Fruit fly (Drosophila melanogaster) whole organism, embryonic: ENCODE measurements around the gene Nepl21.

ENCODE experiments used
- Ada2b ChIP-seq: fragments of 200-800 bp; sonication (Bioruptor generic); IDR thresholded peaks from 2 replicates; pipeline ENCODE4 v1.3.6; 2022; ENCODE audit warnings: missing biosample characterization, missing genetic modification characterization
- Atf-2 ChIP-seq: fragments of 200-800 bp; sonication (Bioruptor generic); optimal IDR thresholded peaks from 2 replicates; lab custom pipeline; 2016; ENCODE audit warnings: missing biosample characterization, missing genetic modification characterization
- CG11723 ChIP-seq: fragments of 200-800 bp; sonication (Bioruptor generic); optimal IDR thresholded peaks from 2 replicates; lab custom pipeline; 2017; ENCODE audit warnings: missing biosample characterization, mild to moderate bottlenecking, missing genetic modification characterization
- CG1233 ChIP-seq: fragments of 200-800 bp; sonication (Bioruptor generic); optimal IDR thresholded peaks from 4 replicates; lab custom pipeline; 2018; ENCODE audit warnings: missing biosample characterization, mild to moderate bottlenecking, missing genetic modification characterization
- CG12744 ChIP-seq: fragments of 200-800 bp; sonication (Bioruptor generic); optimal IDR thresholded peaks from 2 replicates; lab custom pipeline; 2016; ENCODE audit warnings: missing biosample characterization, missing genetic modification characterization
- CG14441 ChIP-seq: fragments of 200-800 bp; sonication (Bioruptor generic); IDR thresholded peaks from 2 replicates; pipeline ENCODE4 v1.3.6; 2022; ENCODE audit warnings: missing biosample characterization, missing genetic modification characterization
- CG15073 ChIP-seq: fragments of 200-800 bp; sonication (Bioruptor generic); optimal IDR thresholded peaks from 2 replicates; lab custom pipeline; 2016; ENCODE audit warnings: missing biosample characterization, missing genetic modification characterization
- CG1602 ChIP-seq: fragments of 200-800 bp; sonication (Bioruptor generic); optimal IDR thresholded peaks from 3 replicates; lab custom pipeline; 2016; ENCODE audit warnings: missing biosample characterization, missing genetic modification characterization
- CG16815 ChIP-seq: fragments of 200-800 bp; sonication (Bioruptor generic); optimal IDR thresholded peaks from 3 replicates; lab custom pipeline; 2017; ENCODE audit warnings: missing biosample characterization, mild to moderate bottlenecking, missing genetic modification characterization
- CG16863 ChIP-seq: fragments of 200-800 bp; sonication (Bioruptor generic); optimal IDR thresholded peaks from 3 replicates; lab custom pipeline; 2016; ENCODE audit warnings: missing biosample characterization, missing genetic modification characterization
- CG30403 ChIP-seq: fragments of 200-800 bp; sonication (Bioruptor generic); optimal IDR thresholded peaks from 3 replicates; lab custom pipeline; 2016; ENCODE audit warnings: missing biosample characterization, missing genetic modification characterization
- CG31441 ChIP-seq: fragments of 200-800 bp; sonication (Bioruptor generic); IDR thresholded peaks from 2 replicates; pipeline ENCODE4 v1.3.6; 2022; ENCODE audit warnings: missing biosample characterization, missing genetic modification characterization
- CG3995 ChIP-seq: fragments of 200-800 bp; sonication (Bioruptor generic); optimal IDR thresholded peaks from 3 replicates; lab custom pipeline; 2016; ENCODE audit warnings: missing biosample characterization, missing genetic modification characterization
- CG4360 ChIP-seq: fragments of 200-800 bp; sonication (Bioruptor generic); IDR thresholded peaks from 2 replicates; pipeline ENCODE4 v1.3.6; 2022; ENCODE audit warnings: missing biosample characterization, missing genetic modification characterization
- CG7987 ChIP-seq: fragments of 200-800 bp; sonication (Bioruptor generic); optimal IDR thresholded peaks from 2 replicates; lab custom pipeline; 2018; ENCODE audit warnings: missing biosample characterization, mild to moderate bottlenecking, missing genetic modification characterization, moderate library complexity
- CG8290 ChIP-seq, 3 experiments: fragments of 200-800 bp; sonication (Bioruptor generic); optimal IDR thresholded peaks; 2 replicates each; lab custom pipeline; 2016 to 2019; ENCODE audit warnings: missing biosample characterization in 3 of 3, missing genetic modification characterization in 3 of 3, mild to moderate bottlenecking in 2 of 3, moderate library complexity in 1 of 3
- CG8765 ChIP-seq: fragments of 200-800 bp; sonication (Bioruptor generic); IDR thresholded peaks from 2 replicates; pipeline ENCODE4 v1.3.6; 2022; ENCODE audit warnings: missing biosample characterization, missing genetic modification characterization
- Doc3 ChIP-seq: fragments of 200-800 bp; sonication (Bioruptor generic); IDR thresholded peaks from 3 replicates; pipeline ENCODE4 v1.3.6; 2022; ENCODE audit warnings: missing biosample characterization, missing genetic modification characterization; ENCODE audit not compliant: partially characterized antibody
- Elba2 ChIP-seq: fragments of 200-800 bp; sonication (Bioruptor generic); optimal IDR thresholded peaks from 3 replicates; lab custom pipeline; 2016; ENCODE audit warnings: missing biosample characterization, missing genetic modification characterization
- Ets65A ChIP-seq: fragments of 200-800 bp; sonication (Bioruptor generic); peaks from one replicate; lab custom pipeline; 2016; ENCODE audit warnings: missing biosample characterization, missing genetic modification characterization
- Ets97D ChIP-seq: fragments of 200-800 bp; sonication (Bioruptor generic); optimal IDR thresholded peaks from 3 replicates; lab custom pipeline; 2016; ENCODE audit warnings: missing biosample characterization, missing genetic modification characterization
- Hr78 ChIP-seq, 2 experiments: fragments of 200-800 bp in 1 of 2; fragments of >200 bp in 1 of 2; sonication (Bioruptor generic) in 1 of 2; optimal IDR thresholded peaks; 2 replicates each; lab custom pipeline; 2017 to 2019; ENCODE audit warnings: missing biosample characterization in 2 of 2, missing genetic modification characterization in 2 of 2, mild to moderate bottlenecking in 1 of 2, moderate library complexity in 1 of 2
- Jarid2 ChIP-seq: fragments of 200-800 bp; sonication (Bioruptor generic); optimal IDR thresholded peaks from 3 replicates; lab custom pipeline; 2017; ENCODE audit warnings: mild to moderate bottlenecking, missing biosample characterization, missing genetic modification reagents, missing genetic modification characterization
- MTF-1 ChIP-seq: fragments of 200-800 bp; sonication (Bioruptor generic); optimal IDR thresholded peaks from 2 replicates; lab custom pipeline; 2018; ENCODE audit warnings: missing biosample characterization, mild to moderate bottlenecking, missing genetic modification characterization, borderline replicate concordance
- NC2α ChIP-seq: fragments of 200-800 bp; sonication (Bioruptor generic); optimal IDR thresholded peaks from 2 replicates; lab custom pipeline; 2016; ENCODE audit warnings: missing biosample characterization, missing genetic modification characterization
- PHDP ChIP-seq: fragments of 200-800 bp; sonication (Bioruptor generic); optimal IDR thresholded peaks from 3 replicates; lab custom pipeline; 2018; ENCODE audit warnings: missing biosample characterization, mild to moderate bottlenecking, missing genetic modification characterization, moderate library complexity
- Rfx ChIP-seq: fragments of 200-800 bp; sonication (Bioruptor generic); IDR thresholded peaks from 2 replicates; pipeline ENCODE4 v1.3.6; 2022; ENCODE audit warnings: missing biosample characterization, missing genetic modification characterization
- YL-1 ChIP-seq: fragments of 200-800 bp; sonication (Bioruptor generic); optimal IDR thresholded peaks from 3 replicates; lab custom pipeline; 2017; ENCODE audit warnings: missing biosample characterization, mild to moderate bottlenecking, missing genetic modification characterization
- abd-A ChIP-seq: fragments of 200-800 bp; sonication (Bioruptor generic); optimal IDR thresholded peaks from 3 replicates; lab custom pipeline; 2019; ENCODE audit warnings: missing biosample characterization, mild to moderate bottlenecking, missing genetic modification characterization, moderate library complexity
- bigmax ChIP-seq: fragments of 200-800 bp; sonication (Bioruptor generic); optimal IDR thresholded peaks from 2 replicates; lab custom pipeline; 2018; ENCODE audit warnings: missing biosample characterization, mild to moderate bottlenecking, missing genetic modification characterization
- cad ChIP-seq: fragments of >200 bp; optimal IDR thresholded peaks from 2 replicates; lab custom pipeline; 2017; ENCODE audit warnings: missing biosample characterization, missing genetic modification characterization
- cg ChIP-seq: fragments of 200-800 bp; sonication (Bioruptor generic); optimal IDR thresholded peaks from 3 replicates; lab custom pipeline; 2019; ENCODE audit warnings: missing biosample characterization, mild to moderate bottlenecking, missing genetic modification characterization, moderate library complexity
- cwo ChIP-seq: fragments of 200-800 bp; sonication (Bioruptor generic); optimal IDR thresholded peaks from 3 replicates; lab custom pipeline; 2017; ENCODE audit warnings: missing biosample characterization, missing genetic modification characterization, mild to moderate bottlenecking, moderate library complexity, missing genetic modification reagents
- dmrt99B ChIP-seq: fragments of 200-800 bp; sonication (Bioruptor generic); optimal IDR thresholded peaks from 2 replicates; lab custom pipeline; 2018; ENCODE audit warnings: missing biosample characterization, mild to moderate bottlenecking, missing genetic modification characterization, moderate library complexity
- dysf ChIP-seq: fragments of 200-800 bp; sonication (Bioruptor generic); IDR thresholded peaks from 3 replicates; pipeline ENCODE4 v1.3.6; 2022; ENCODE audit warnings: missing biosample characterization, missing genetic modification characterization
- ems ChIP-seq: fragments of 200-800 bp; sonication (Bioruptor generic); optimal IDR thresholded peaks from 3 replicates; lab custom pipeline; 2016; ENCODE audit warnings: missing biosample characterization, missing genetic modification characterization
- eyg ChIP-seq: fragments of 200-800 bp; sonication (Bioruptor generic); optimal IDR thresholded peaks from 3 replicates; lab custom pipeline; 2016; ENCODE audit warnings: missing biosample characterization, missing genetic modification characterization
- gce ChIP-seq: fragments of 200-800 bp; sonication (Bioruptor generic); IDR thresholded peaks from 3 replicates; pipeline ENCODE4 v1.3.6; 2022; ENCODE audit warnings: missing biosample characterization, missing genetic modification characterization
- grn ChIP-seq: fragments of 200-800 bp; sonication (Bioruptor generic); optimal IDR thresholded peaks from 3 replicates; lab custom pipeline; 2017; ENCODE audit warnings: missing biosample characterization, missing genetic modification characterization
- klu ChIP-seq: fragments of 200-800 bp; sonication (Bioruptor generic); IDR thresholded peaks from 2 replicates; pipeline ENCODE4 v1.3.6; 2022; ENCODE audit warnings: missing biosample characterization, missing genetic modification characterization
- lmd ChIP-seq: fragments of 200-800 bp; sonication (Bioruptor generic); IDR thresholded peaks from 2 replicates; pipeline ENCODE4 v1.3.6; 2022; ENCODE audit warnings: missing biosample characterization, missing genetic modification characterization
- lola ChIP-seq, 3 experiments: fragments of >200 bp in 2 of 3; fragments of 200-800 bp in 1 of 3; sonication (Bioruptor generic) in 1 of 3; optimal IDR thresholded peaks; 2 replicates each; lab custom pipeline; 2017 to 2019; ENCODE audit warnings: missing biosample characterization in 3 of 3, missing genetic modification characterization in 3 of 3, mild to moderate bottlenecking in 1 of 3, moderate library complexity in 1 of 3
- nerfin-2 ChIP-seq: fragments of 200-800 bp; sonication (Bioruptor generic); IDR thresholded peaks from 2 replicates; pipeline ENCODE4 v1.3.6; 2022; ENCODE audit warnings: missing biosample characterization, missing genetic modification characterization; ENCODE audit not compliant: partially characterized antibody
- peb ChIP-seq: fragments of 200-800 bp; sonication (Bioruptor generic); IDR thresholded peaks from 2 replicates; pipeline ENCODE4 v1.3.6; 2022; ENCODE audit warnings: missing biosample characterization, missing genetic modification characterization
- psq ChIP-seq: fragments of 200-800 bp; sonication (Bioruptor generic); optimal IDR thresholded peaks from 2 replicates; lab custom pipeline; 2017; ENCODE audit warnings: missing biosample characterization, missing genetic modification characterization
- stwl ChIP-seq: fragments of 200-800 bp; sonication (Bioruptor generic); optimal IDR thresholded peaks from 3 replicates; lab custom pipeline; 2018; ENCODE audit warnings: missing biosample characterization, mild to moderate bottlenecking, missing genetic modification characterization, moderate library complexity
- tin ChIP-seq: fragments of 200-800 bp; sonication (Bioruptor generic); optimal IDR thresholded peaks from 3 replicates; lab custom pipeline; 2016; ENCODE audit warnings: missing biosample characterization, missing genetic modification characterization
- wek ChIP-seq: fragments of 200-800 bp; sonication (Bioruptor generic); optimal IDR thresholded peaks from 3 replicates; lab custom pipeline; 2018; ENCODE audit warnings: missing biosample characterization, mild to moderate bottlenecking, missing genetic modification characterization, moderate library complexity

Nepl21 gene

dm6 chr3R:28880066-28880842, 3.2 kb upstream of the Nepl21 start, which contains the start of the genes Nepl19 and Nepl20 (continued):
- TF ChIP-seq Ets97D, result peak; percentile 7
- TF ChIP-seq CG12744 (GFP tag; lab: Kevin White, UChicago), result no peak
- peak; percentile 33 for TF ChIP-seq CG3995
- no peak for TF ChIP-seq abd-A (tag; lab: Kevin White, UChicago)
- TF ChIP-seq MTF-1 (GFP tag; lab: Kevin White, UChicago), result peak; percentile 53
- TF ChIP-seq cad (GFP tag; lab: Kevin White, UChicago), result no peak
- peak; percentile 34; the same call in 1 of the 2 replicates for TF ChIP-seq CG4360 (GFP tag; lab: Robert Waterston, UW)
- TF ChIP-seq CG30403, result peak; percentile 81
- TF ChIP-seq Elba2 (GFP tag; lab: Kevin White, UChicago), result no peak
- peak; percentile 79 for TF ChIP-seq CG14441 (GFP tag; lab: Robert Waterston, UW)
- peak in 1 of 3 experiments; percentile 68 for TF ChIP-seq lola (GFP tag; optimal IDR thresholded peaks at IDR 0.05; lab: Kevin White, UChicago)
- TF ChIP-seq tin, result peak; percentile 77
- TF ChIP-seq CG31441 (GFP tag; lab: Robert Waterston, UW), result peak; percentile 82
- TF ChIP-seq klu, result peak; percentile 47; the same call in 1 of the 2 replicates
- TF ChIP-seq Jarid2 (GFP tag; lab: Kevin White, UChicago), result peak; percentile 30
- peak; percentile 77 for TF ChIP-seq Ada2b (GFP tag; lab: Robert Waterston, UW)
- no peak for TF ChIP-seq nerfin-2 (GFP tag; lab: Robert Waterston, UW)
- no peak for TF ChIP-seq bigmax (GFP tag; lab: Kevin White, UChicago)
- peak; percentile 87 for TF ChIP-seq Rfx
- TF ChIP-seq CG1602 (GFP tag; lab: Kevin White, UChicago), result peak; percentile 56
- TF ChIP-seq CG16863 (GFP tag; lab: Kevin White, UChicago), result peak; percentile 36
- peak; percentile 78 for TF ChIP-seq gce (GFP tag; lab: Robert Waterston, UW)
- TF ChIP-seq Ets65A (GFP tag; lab: Kevin White, UChicago), result peak; percentile 91
- peak; percentile 23 for TF ChIP-seq grn (GFP tag; lab: Kevin White, UChicago)
- TF ChIP-seq cwo (GFP tag; lab: Kevin White, UChicago), result peak; percentile 86
- TF ChIP-seq Doc3 (GFP tag; lab: Robert Waterston, UW), result no peak
- peak; percentile 86 for TF ChIP-seq lmd (GFP tag; lab: Robert Waterston, UW)
- TF ChIP-seq ems (GFP tag; lab: Kevin White, UChicago), result peak; percentile 63
- TF ChIP-seq CG8290 (GFP tag; optimal IDR thresholded peaks at IDR 0.05; lab: Kevin White, UChicago), result no peak
- peak in 1 of 2 experiments; percentile 92 for TF ChIP-seq CG8290 (tag; optimal IDR thresholded peaks at IDR 0.05; lab: Kevin White, UChicago)
- no peak for TF ChIP-seq NC2α (GFP tag; lab: Kevin White, UChicago)
- TF ChIP-seq CG7987, result peak; percentile 63
- TF ChIP-seq peb, result peak; percentile 75
- TF ChIP-seq wek (GFP tag; lab: Kevin White, UChicago), result peak; percentile 21
- TF ChIP-seq CG1233 (GFP tag; lab: Kevin White, UChicago), result peak; percentile 76
- no peak for TF ChIP-seq YL-1 (GFP tag; lab: Kevin White, UChicago)
- TF ChIP-seq CG11723 (GFP tag; lab: Kevin White, UChicago), result peak; percentile 57
- TF ChIP-seq CG15073 (GFP tag; lab: Kevin White, UChicago), result peak; percentile 31
- TF ChIP-seq PHDP, result no peak
- peak; percentile 80 for TF ChIP-seq dmrt99B
- no peak for TF ChIP-seq psq (GFP tag; lab: Kevin White, UChicago)
- TF ChIP-seq stwl (tag; lab: Kevin White, UChicago), result no peak
- peak; percentile 71 for TF ChIP-seq CG16815 (GFP tag; lab: Kevin White, UChicago)
- TF ChIP-seq Atf-2, result peak; percentile 42
- peak; percentile 37; the same call in 1 of the 2 replicates for TF ChIP-seq CG8765
- TF ChIP-seq dysf, result peak; percentile 89
- TF ChIP-seq cg (GFP tag; lab: Kevin White, UChicago), result no peak
- peak in 1 of 2 experiments; percentile 36 for TF ChIP-seq Hr78 (GFP tag; optimal IDR thresholded peaks at IDR 0.05; lab: Kevin White, UChicago)
- TF ChIP-seq eyg (GFP tag; lab: Kevin White, UChicago), result no peak
